Worm (Caenorhabditis elegans): ENCODE measurements around the gene ztf-14.

DNA sequence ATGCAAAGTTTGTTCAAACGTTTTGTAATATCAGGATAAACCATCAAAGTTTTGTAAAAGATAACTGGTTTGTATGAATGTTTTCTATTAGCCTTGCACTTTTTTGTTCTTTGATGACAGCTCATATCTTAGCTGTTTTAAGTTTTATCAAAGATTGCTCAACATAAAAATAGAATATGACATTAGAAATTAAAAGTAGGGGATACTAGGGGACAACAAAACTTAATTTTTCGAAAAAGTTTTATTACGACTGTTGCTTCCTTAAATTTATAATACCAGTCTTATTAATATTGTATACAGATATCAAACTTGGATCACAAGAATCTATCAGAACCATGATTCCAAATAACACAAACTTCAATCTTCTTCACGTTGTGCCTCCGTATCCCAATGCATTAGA lies at the start of gene ztf-14:
- TF ChIP-seq sptf-1 (tag; optimal IDR thresholded peaks at IDR 0.05) (no peak), lin-13 (tag; optimal IDR thresholded peaks at IDR 0.05) (no peak), lsy-2 (tag; optimal IDR thresholded peaks at IDR 0.05) (no peak), unc-62 (GFP tag; optimal IDR thresholded peaks at IDR 0.05) (no peak), elt-1 (tag; optimal IDR thresholded peaks at IDR 0.05; ENCODE audit: borderline replicate concordance, insufficient read depth) (no peak), drap-1 (GFP tag; optimal IDR thresholded peaks at IDR 0.05) (no peak), nhr-28 (tag; optimal IDR thresholded peaks at IDR 0.05) (no peak), nhr-76 (tag; optimal IDR thresholded peaks at IDR 0.05) (no peak), unc-120 (tag; optimal IDR thresholded peaks at IDR 0.05; ENCODE audit: poor library complexity, severe bottlenecking) (no peak), snpc-4 (tag; optimal IDR thresholded peaks at IDR 0.05) (no peak), ces-1 (GFP tag; optimal IDR thresholded peaks at IDR 0.05) (no peak), ztf-11 (tag; optimal IDR thresholded peaks at IDR 0.05) (no peak), pha-4 (tag; optimal IDR thresholded peaks at IDR 0.05) (no peak)
